Worm (Caenorhabditis elegans) whole organism, L3 larva: ENCODE measurements around the gene col-128.

ENCODE experiments used
- R02D3.7 ChIP-seq: fragments of 150-350 bp; optimal IDR thresholded peaks from 2 replicates; lab custom pipeline; 2014; ENCODE audit warnings: missing biosample characterization, missing genetic modification characterization
- ama-1 ChIP-seq: fragments of 150-350 bp; optimal IDR thresholded peaks from 2 replicates; lab custom pipeline; 2018
- fkh-10 ChIP-seq: sonication (generic microtip); optimal IDR thresholded peaks from 2 replicates; lab custom pipeline; 2017; ENCODE audit warnings: missing biosample characterization, missing genetic modification reagents, missing genetic modification characterization
- snpc-4 ChIP-seq: fragments of 150-350 bp; optimal IDR thresholded peaks from 2 replicates; lab custom pipeline; 2014; ENCODE audit warnings: missing biosample characterization, missing genetic modification characterization
- unc-62 ChIP-seq: fragments of 150-350 bp; sonication (generic microtip); optimal IDR thresholded peaks from 4 replicates; lab custom pipeline; 2014; ENCODE audit warnings: missing biosample characterization, missing genetic modification reagents, missing genetic modification characterization
- ztf-4 ChIP-seq: fragments of 150-350 bp; optimal IDR thresholded peaks from 2 replicates; lab custom pipeline; 2014; ENCODE audit warnings: missing biosample characterization, missing genetic modification characterization

- TF ChIP-seq snpc-4 (tag; lab: Kevin White, UChicago) (no peak), fkh-10 (GFP tag; lab: Kevin White, UChicago) (no peak), unc-62 (GFP tag; lab: Kevin White, UChicago) (no peak), ama-1 (no peak), R02D3.7 (tag; lab: Kevin White, UChicago) (no peak), ztf-4 (tag; lab: Kevin White, UChicago) (no peak)
Observed at ce11 chrIV:11584853-11585252, 33.1 kb upstream of the col-128 start.
